Worm (Caenorhabditis elegans) whole organism, mixed stage, embryonic: ENCODE data around the gene phat-7.

Source experiments
- bed-3 ChIP-seq: fragments of 200-800 bp; sonication (Bioruptor generic); optimal IDR thresholded peaks from 3 replicates; lab custom pipeline; 2018; ENCODE audit warnings: mild to moderate bottlenecking, missing genetic modification characterization, moderate library complexity, missing compliant biosample characterization
- blmp-1 ChIP-seq: fragments of 150-350 bp; optimal IDR thresholded peaks from 2 replicates; lab custom pipeline; 2014; ENCODE audit warnings: missing biosample characterization, missing genetic modification characterization
- ces-1 ChIP-seq: fragments of 150-350 bp; optimal IDR thresholded peaks from 2 replicates; lab custom pipeline; 2014; ENCODE audit warnings: missing biosample characterization, missing genetic modification reagents, missing genetic modification characterization
- cnd-1 ChIP-seq: fragments of 200-800 bp; sonication (Bioruptor generic); optimal IDR thresholded peaks from 2 replicates; lab custom pipeline; 2018; ENCODE audit warnings: mild to moderate bottlenecking, missing genetic modification characterization, missing compliant biosample characterization
- lsy-2 ChIP-seq: fragments of 150-350 bp; optimal IDR thresholded peaks from 2 replicates; lab custom pipeline; 2014; ENCODE audit warnings: missing biosample characterization, missing genetic modification characterization
- nhr-12 ChIP-seq: fragments of 150-350 bp; optimal IDR thresholded peaks from 2 replicates; lab custom pipeline; 2014; ENCODE audit warnings: missing biosample characterization, missing genetic modification characterization
- nhr-237 ChIP-seq: fragments of 150-350 bp; optimal IDR thresholded peaks from 2 replicates; lab custom pipeline; 2014; ENCODE audit warnings: missing biosample characterization, missing genetic modification characterization
- pha-4 ChIP-seq: fragments of 150-350 bp; optimal IDR thresholded peaks from 2 replicates; lab custom pipeline; 2018; ENCODE audit warnings: missing biosample characterization, missing genetic modification reagents, missing genetic modification characterization
- sptf-1 ChIP-seq: sonication (generic microtip); optimal IDR thresholded peaks from 2 replicates; lab custom pipeline; 2017; ENCODE audit warnings: mild to moderate bottlenecking, missing genetic modification characterization, moderate library complexity, missing compliant biosample characterization
- tbx-8 ChIP-seq: fragments of 200-800 bp; sonication (Bioruptor generic); optimal IDR thresholded peaks from 2 replicates; lab custom pipeline; 2018; ENCODE audit warnings: mild to moderate bottlenecking, missing genetic modification characterization, moderate library complexity, missing compliant biosample characterization
- unc-39 ChIP-seq: fragments of 150-350 bp; optimal IDR thresholded peaks from 2 replicates; lab custom pipeline; 2014; ENCODE audit warnings: missing biosample characterization, missing genetic modification characterization
- unc-62 ChIP-seq: fragments of 150-350 bp; optimal IDR thresholded peaks from 2 replicates; lab custom pipeline; 2014; ENCODE audit warnings: missing biosample characterization, missing genetic modification reagents, missing genetic modification characterization
- ztf-11 ChIP-seq: fragments of 150-350 bp; optimal IDR thresholded peaks from 2 replicates; lab custom pipeline; 2014; ENCODE audit warnings: missing biosample characterization, missing genetic modification characterization

DNA sequence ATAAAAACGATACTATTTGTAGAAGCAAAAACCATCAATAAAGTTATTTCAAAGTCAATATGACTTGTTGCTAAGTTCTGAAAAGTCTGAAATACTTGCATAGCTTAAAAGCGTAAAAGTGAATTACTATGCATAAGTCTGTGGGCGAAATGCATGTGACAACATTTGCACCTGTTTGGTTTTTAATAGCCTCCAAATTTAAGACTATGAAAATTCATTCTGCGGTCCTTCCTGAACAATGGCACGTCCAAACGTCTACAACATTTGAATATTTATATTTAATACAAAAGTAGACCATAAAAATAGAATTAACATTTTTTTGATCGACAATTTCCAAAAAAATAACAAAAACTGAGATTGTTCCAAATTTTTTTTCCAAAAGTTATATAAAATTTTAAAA lies 24.4 kb upstream of the phat-7 start, which contains the start of gene K09D9.14:
- no peak for TF ChIP-seq pha-4 (tag; lab: Kevin White, UChicago)
- TF ChIP-seq ces-1 (GFP tag; lab: Kevin White, UChicago), result no peak
- no peak for TF ChIP-seq lsy-2 (tag; lab: Kevin White, UChicago)
- TF ChIP-seq unc-62 (GFP tag; lab: Kevin White, UChicago), result no peak
- no peak for TF ChIP-seq nhr-237 (tag; lab: Kevin White, UChicago)
- TF ChIP-seq sptf-1 (tag; lab: Kevin White, UChicago), result no peak
- no peak for TF ChIP-seq unc-39 (tag; lab: Kevin White, UChicago)
- no peak for TF ChIP-seq cnd-1 (tag; lab: Kevin White, UChicago)
- no peak for TF ChIP-seq bed-3 (GFP tag; lab: Kevin White, UChicago)
- TF ChIP-seq blmp-1 (tag; lab: Kevin White, UChicago), result no peak
- no peak for TF ChIP-seq ztf-11
- no peak for TF ChIP-seq nhr-12 (tag; lab: Kevin White, UChicago)
- TF ChIP-seq tbx-8, result no peak
